Worm (Caenorhabditis elegans): ENCODE data around the gene sru-1.

ce11 chrIV:9457400-9457799, 31.0 kb upstream of the sru-1 start, which contains the start of gene cutl-17:
- TF ChIP-seq nfya-1 (tag; optimal IDR thresholded peaks at IDR 0.05) (no peak), dmd-4 (tag; optimal IDR thresholded peaks at IDR 0.05; ENCODE audit: borderline replicate concordance) (no peak), ets-4 (tag; optimal IDR thresholded peaks at IDR 0.05) (no peak), odd-2 (tag; optimal IDR thresholded peaks at IDR 0.05) (no peak), unc-3 (GFP tag; conservative IDR thresholded peaks at IDR 0.05) (no peak), unc-3 (tag; optimal IDR thresholded peaks at IDR 0.05) (no peak), pha-4 (tag; optimal IDR thresholded peaks at IDR 0.05) (no peak), ceh-30 (tag; optimal IDR thresholded peaks at IDR 0.05) (no peak), unc-55 (GFP tag; optimal IDR thresholded peaks at IDR 0.05) (no peak), hlh-15 (tag; optimal IDR thresholded peaks at IDR 0.05) (no peak), fkh-6 (tag; optimal IDR thresholded peaks at IDR 0.05) (no peak), lin-11 (tag; optimal IDR thresholded peaks at IDR 0.05) (no peak), ama-1 (optimal IDR thresholded peaks at IDR 0.05) (no peak)

Data from whole organism, late embryonic.